Worm (Caenorhabditis elegans) whole organism, L1 larva: ENCODE results near the gene T28D6.6.

ENCODE experiments used
- C16A3.4 ChIP-seq: fragments of 150-350 bp; optimal IDR thresholded peaks from 2 replicates; lab custom pipeline; 2014; ENCODE audit warnings: missing biosample characterization, missing genetic modification characterization
- C34B4.2 ChIP-seq: sonication (generic microtip); optimal IDR thresholded peaks from 2 replicates; lab custom pipeline; 2017; ENCODE audit warnings: mild to moderate bottlenecking, missing genetic modification characterization, missing compliant biosample characterization
- F16B12.6 ChIP-seq: fragments of 150-350 bp; optimal IDR thresholded peaks from 2 replicates; lab custom pipeline; 2014; ENCODE audit warnings: missing biosample characterization, missing genetic modification characterization
- alr-1 ChIP-seq: fragments of 200-800 bp; sonication (Bioruptor generic); optimal IDR thresholded peaks from 2 replicates; lab custom pipeline; 2018; ENCODE audit warnings: borderline replicate concordance, mild to moderate bottlenecking, missing genetic modification characterization, missing compliant biosample characterization
- aly-2 ChIP-seq: fragments of 150-350 bp; optimal IDR thresholded peaks from 2 replicates; lab custom pipeline; 2014; ENCODE audit warnings: missing biosample characterization, missing genetic modification characterization
- ama-1 ChIP-seq: fragments of 150-350 bp; optimal IDR thresholded peaks from 2 replicates; lab custom pipeline; 2014
- ceh-8 ChIP-seq: fragments of 200-800 bp; sonication (Bioruptor generic); optimal IDR thresholded peaks from 2 replicates; lab custom pipeline; 2018; ENCODE audit warnings: mild to moderate bottlenecking, missing genetic modification characterization, moderate library complexity, missing compliant biosample characterization
- ceh-82 ChIP-seq, 3 experiments: fragments of 150-350 bp in 1 of 3; sonication (generic microtip) in 2 of 3; optimal IDR thresholded peaks; 2 replicates each; lab custom pipeline; 2014 to 2017; ENCODE audit warnings: missing biosample characterization in 3 of 3, missing genetic modification characterization in 3 of 3
- ceh-90 ChIP-seq: sonication (generic microtip); optimal IDR thresholded peaks from 2 replicates; lab custom pipeline; 2016; ENCODE audit warnings: missing genetic modification characterization, missing compliant biosample characterization
- ces-1 ChIP-seq: fragments of 150-350 bp; optimal IDR thresholded peaks from 2 replicates; lab custom pipeline; 2014; ENCODE audit warnings: missing biosample characterization, missing genetic modification reagents, missing genetic modification characterization
- dpl-1 ChIP-seq, 3 experiments: fragments of 150-350 bp in 2 of 3; sonication (generic microtip) in 1 of 3; optimal IDR thresholded peaks; 2 replicates each; lab custom pipeline; 2014 to 2017; ENCODE audit warnings: missing biosample characterization in 3 of 3, missing genetic modification characterization in 3 of 3, missing genetic modification reagents in 3 of 3
- efl-1 ChIP-seq, 4 experiments: fragments of 150-350 bp; optimal IDR thresholded peaks in 3 of 4; peaks in 1 of 4; 1 replicate in 1 of 4; 2 replicates in 3 of 4; lab custom pipeline; 2014; ENCODE audit warnings: missing biosample characterization in 2 of 4, missing genetic modification characterization in 2 of 4, missing genetic modification reagents in 2 of 4
- egl-13 ChIP-seq: sonication (generic microtip); optimal IDR thresholded peaks from 2 replicates; lab custom pipeline; 2016; ENCODE audit warnings: missing genotype, missing genetic modification reagents, missing genetic modification characterization, missing compliant biosample characterization
- egl-27 ChIP-seq, 2 experiments: fragments of 150-350 bp in 1 of 2; sonication (generic microtip); optimal IDR thresholded peaks; 3 replicates each; lab custom pipeline; 2017 to 2018; ENCODE audit warnings: missing biosample characterization in 2 of 2, missing genetic modification characterization in 2 of 2, missing genetic modification reagents in 2 of 2
- elt-2 ChIP-seq: sonication (generic microtip); optimal IDR thresholded peaks from 2 replicates; lab custom pipeline; 2016; ENCODE audit warnings: missing genetic modification characterization, mild to moderate bottlenecking, inconsistent platforms, missing compliant biosample characterization, missing genetic modification reagents
- ets-5 ChIP-seq: fragments of 200-800 bp; sonication (Bioruptor generic); IDR thresholded peaks from 2 replicates; pipeline ENCODE4 v1.3.6; 2022; ENCODE audit warnings: missing genetic modification characterization, missing compliant biosample characterization
- fkh-4 ChIP-seq: sonication (generic microtip); optimal IDR thresholded peaks from 2 replicates; lab custom pipeline; 2016; ENCODE audit warnings: missing compliant biosample characterization, missing genetic modification characterization, borderline replicate concordance
- fos-1 ChIP-seq: fragments of 150-350 bp; optimal IDR thresholded peaks from 2 replicates; lab custom pipeline; 2014; ENCODE audit warnings: missing biosample characterization, missing genetic modification characterization
- hlh-17 ChIP-seq: fragments of 200-800 bp; sonication (Bioruptor generic); optimal IDR thresholded peaks from 2 replicates; lab custom pipeline; 2018; ENCODE audit warnings: missing genetic modification characterization, mild to moderate bottlenecking, missing compliant biosample characterization, moderate library complexity, borderline replicate concordance
- hlh-4 ChIP-seq: sonication (generic microtip); optimal IDR thresholded peaks from 2 replicates; lab custom pipeline; 2016; ENCODE audit warnings: mild to moderate bottlenecking, missing genetic modification characterization, missing compliant biosample characterization
- hpl-2 ChIP-seq: fragments of 150-350 bp; optimal IDR thresholded peaks from 2 replicates; lab custom pipeline; 2014; ENCODE audit warnings: missing biosample characterization, missing genetic modification reagents, missing genetic modification characterization
- lin-13 ChIP-seq: fragments of 150-350 bp; optimal IDR thresholded peaks from 2 replicates; lab custom pipeline; 2014; ENCODE audit warnings: missing biosample characterization, missing genetic modification reagents, missing genetic modification characterization
- lin-15B ChIP-seq: fragments of 150-350 bp; sonication (generic microtip); optimal IDR thresholded peaks from 3 replicates; lab custom pipeline; 2014; ENCODE audit warnings: missing biosample characterization, missing genetic modification characterization
- lir-3 ChIP-seq: sonication (generic microtip); optimal IDR thresholded peaks from 2 replicates; lab custom pipeline; 2016; ENCODE audit warnings: mild to moderate bottlenecking, missing genetic modification characterization, moderate library complexity, missing compliant biosample characterization; ENCODE audit not compliant: poor library complexity
- mdl-1 ChIP-seq, 2 experiments: fragments of 150-350 bp; optimal IDR thresholded peaks; 2 replicates each; lab custom pipeline; 2014 to 2017; ENCODE audit warnings: missing biosample characterization in 2 of 2, missing genetic modification characterization in 2 of 2, inconsistent platforms in 1 of 2
- mef-2 ChIP-seq: fragments of 150-350 bp; optimal IDR thresholded peaks from 2 replicates; lab custom pipeline; 2014; ENCODE audit warnings: missing biosample characterization, missing genetic modification characterization
- nhr-19 ChIP-seq: fragments of 200-800 bp; sonication (Bioruptor generic); conservative IDR thresholded peaks from 2 replicates; pipeline ENCODE4 v1.3.6; 2022; ENCODE audit warnings: missing genetic modification characterization, missing compliant biosample characterization
- nhr-77 ChIP-seq: fragments of 150-350 bp; optimal IDR thresholded peaks from 2 replicates; lab custom pipeline; 2014; ENCODE audit warnings: missing biosample characterization, missing genetic modification characterization
- nhr-84 ChIP-seq: sonication (generic microtip); optimal IDR thresholded peaks from 2 replicates; lab custom pipeline; 2017; ENCODE audit warnings: missing biosample characterization, missing genetic modification characterization
- nhr-90 ChIP-seq: sonication (generic microtip); optimal IDR thresholded peaks from 2 replicates; lab custom pipeline; 2016; ENCODE audit warnings: mild to moderate bottlenecking, missing genetic modification characterization, missing compliant biosample characterization; ENCODE audit not compliant: poor library complexity
- pag-3 ChIP-seq: sonication (generic microtip); optimal IDR thresholded peaks from 2 replicates; lab custom pipeline; 2017; ENCODE audit warnings: missing genetic modification characterization, mild to moderate bottlenecking, missing compliant biosample characterization, antibody characterized with exemption, borderline replicate concordance; ENCODE audit not compliant: insufficient read depth
- pax-3 ChIP-seq: fragments of 200-800 bp; sonication (Bioruptor generic); optimal IDR thresholded peaks from 2 replicates; lab custom pipeline; 2018; ENCODE audit warnings: mild to moderate bottlenecking, missing genetic modification characterization, moderate library complexity, missing compliant biosample characterization
- sptf-1 ChIP-seq: fragments of 150-350 bp; optimal IDR thresholded peaks from 2 replicates; lab custom pipeline; 2014; ENCODE audit warnings: missing biosample characterization, missing genetic modification characterization
- sup-37 ChIP-seq: fragments of 200-800 bp; sonication (Bioruptor generic); optimal IDR thresholded peaks from 2 replicates; lab custom pipeline; 2018; ENCODE audit warnings: mild to moderate bottlenecking, missing genetic modification characterization, missing compliant biosample characterization
- tlp-1 ChIP-seq: fragments of 150-350 bp; optimal IDR thresholded peaks from 2 replicates; lab custom pipeline; 2014; ENCODE audit warnings: missing biosample characterization, missing genetic modification characterization
- unc-62 ChIP-seq: fragments of 150-350 bp; optimal IDR thresholded peaks from 2 replicates; lab custom pipeline; 2014; ENCODE audit warnings: missing biosample characterization, missing genetic modification reagents, missing genetic modification characterization
- unc-86 ChIP-seq: sonication (generic microtip); optimal IDR thresholded peaks from 2 replicates; lab custom pipeline; 2016; ENCODE audit warnings: missing genetic modification characterization, missing compliant biosample characterization
- xbp-1 ChIP-seq: sonication (generic microtip); optimal IDR thresholded peaks from 2 replicates; lab custom pipeline; 2016; ENCODE audit warnings: missing genetic modification characterization, missing compliant biosample characterization

T28D6.6 gene

DNA sequence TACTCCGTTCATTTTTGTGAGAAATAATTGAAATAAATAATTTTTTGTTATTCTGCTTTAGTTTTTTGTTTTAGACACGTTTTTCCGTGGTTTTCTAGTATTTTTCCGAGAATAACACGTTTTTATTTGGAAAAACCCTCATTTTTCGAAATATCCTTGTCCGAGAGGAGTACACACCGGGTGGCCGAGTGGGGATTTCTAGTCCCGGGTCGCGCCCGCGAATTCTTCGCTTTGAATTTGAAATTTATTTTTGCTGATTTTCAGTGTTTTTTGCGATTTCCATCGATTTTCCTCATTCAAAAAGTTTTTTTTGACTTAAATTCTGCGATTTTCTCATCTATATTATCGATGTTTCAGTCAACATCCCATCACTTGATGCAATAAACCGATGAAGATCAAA is 52.4 kb downstream of the T28D6.6 start, which contains the start of the genes gly-9, mib-1 and smc-3 (continued):
- TF ChIP-seq xbp-1 (tag; lab: Kevin White, UChicago) (peak; percentile 85), nhr-19 (peak; percentile 78), hpl-2 (GFP tag; lab: Kevin White, UChicago) (no peak), lir-3 (tag; lab: Kevin White, UChicago) (peak; percentile 96), alr-1 (tag; lab: Kevin White, UChicago) (no peak), ets-5 (no peak), nhr-84 (no peak), ceh-8 (peak; percentile 29), efl-1 (optimal IDR thresholded peaks at IDR 0.05; lab: Kevin White, UChicago) (peak; percentile 82 to 89), efl-1 (GFP tag; optimal IDR thresholded peaks at IDR 0.05 in 1 of 2; lab: Kevin White, UChicago) (peak; percentile 91 to 98), nhr-90 (peak; percentile 91), sptf-1 (tag; lab: Kevin White, UChicago) (no peak), sup-37 (GFP tag; lab: Kevin White, UChicago) (no peak), elt-2 (peak; percentile 45), C34B4.2 (no peak), hlh-4 (tag; lab: Kevin White, UChicago) (peak; percentile 33), mef-2 (tag; lab: Kevin White, UChicago) (no peak), dpl-1 (GFP tag; optimal IDR thresholded peaks at IDR 0.05; lab: Kevin White, UChicago) (peak; percentile 87 to 91 (median 88)), unc-86 (tag; lab: Kevin White, UChicago) (peak; percentile 73), lin-13 (GFP tag; lab: Kevin White, UChicago) (peak; percentile 76), ama-1 (lab: Kevin White, UChicago) (no peak), C16A3.4 (tag; lab: Kevin White, UChicago) (peak; percentile 9), F16B12.6 (tag; lab: Kevin White, UChicago) (peak; percentile 57), aly-2 (tag; lab: Kevin White, UChicago) (no peak), fos-1 (tag; lab: Kevin White, UChicago) (no peak), egl-27 (tag; optimal IDR thresholded peaks at IDR 0.05; lab: Kevin White, UChicago) (no peak), fkh-4 (peak; percentile 96), mdl-1 (tag; optimal IDR thresholded peaks at IDR 0.05; lab: Kevin White, UChicago) (peak in 1 of 2 experiments; percentile 51), egl-13 (peak; percentile 89), tlp-1 (tag; lab: Kevin White, UChicago) (no peak), hlh-17 (GFP tag; lab: Kevin White, UChicago) (no peak), pag-3 (tag; lab: Kevin White, UChicago) (no peak), nhr-77 (peak; percentile 17), ceh-82 (tag; optimal IDR thresholded peaks at IDR 0.05; lab: Kevin White, UChicago) (peak; percentile 26 to 82 (median 58))

ce11 chrIII:11289876-11290275 is 53.0 kb downstream of the T28D6.6 start:
- TF ChIP-seq C34B4.2 = no peak

- TF ChIP-seq ces-1 (GFP tag; lab: Kevin White, UChicago) = no peak
- TF ChIP-seq alr-1 (tag; lab: Kevin White, UChicago) = peak; percentile 39
Observed at ce11 chrIII:11288295-11288694, 54.6 kb downstream of the T28D6.6 start.

DNA sequence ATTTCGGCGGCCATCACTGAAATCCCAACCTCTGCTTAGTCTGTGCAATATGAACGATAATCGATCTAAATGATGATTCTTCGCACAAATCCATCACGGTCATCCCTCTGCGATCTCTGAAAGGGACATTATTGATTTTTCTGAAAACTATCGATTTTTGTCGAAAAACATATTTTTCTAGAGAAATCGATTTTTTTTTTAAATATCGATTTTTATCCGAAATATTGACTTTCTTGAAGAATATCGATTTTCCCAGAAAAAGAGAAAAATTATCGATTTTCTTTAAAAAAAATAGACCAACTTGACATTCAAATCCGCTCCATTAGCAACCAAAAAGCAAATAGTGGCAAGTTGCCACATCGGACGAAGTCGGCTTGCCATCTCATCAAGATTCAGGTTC is 55.6 kb downstream of the T28D6.6 start:
- TF ChIP-seq unc-62 (GFP tag; lab: Kevin White, UChicago) (no peak), pax-3 (tag; lab: Kevin White, UChicago) (no peak), hlh-17 (GFP tag; lab: Kevin White, UChicago) (no peak), ceh-90 (tag; lab: Kevin White, UChicago) (no peak), efl-1 (optimal IDR thresholded peaks at IDR 0.05; lab: Kevin White, UChicago) (no peak), efl-1 (GFP tag; optimal IDR thresholded peaks at IDR 0.05 in 1 of 2; lab: Kevin White, UChicago) (peak in 1 of 2 experiments; percentile 89), fos-1 (tag; lab: Kevin White, UChicago) (no peak), tlp-1 (tag; lab: Kevin White, UChicago) (no peak), lin-15B (no peak)
